Worm (Caenorhabditis elegans) whole organism, L4/young adult: ENCODE results near the gene cgp-1.

ENCODE experiments used
- W03F9.2 ChIP-seq: fragments of 150-350 bp; optimal IDR thresholded peaks from 2 replicates; lab custom pipeline; 2014; ENCODE audit warnings: missing biosample characterization, missing genetic modification characterization
- him-1 ChIP-seq: sonication (generic microtip); optimal IDR thresholded peaks from 2 replicates; lab custom pipeline; 2016; ENCODE audit warnings: missing genotype, missing genetic modification reagents, missing genetic modification characterization, missing compliant biosample characterization

DNA sequence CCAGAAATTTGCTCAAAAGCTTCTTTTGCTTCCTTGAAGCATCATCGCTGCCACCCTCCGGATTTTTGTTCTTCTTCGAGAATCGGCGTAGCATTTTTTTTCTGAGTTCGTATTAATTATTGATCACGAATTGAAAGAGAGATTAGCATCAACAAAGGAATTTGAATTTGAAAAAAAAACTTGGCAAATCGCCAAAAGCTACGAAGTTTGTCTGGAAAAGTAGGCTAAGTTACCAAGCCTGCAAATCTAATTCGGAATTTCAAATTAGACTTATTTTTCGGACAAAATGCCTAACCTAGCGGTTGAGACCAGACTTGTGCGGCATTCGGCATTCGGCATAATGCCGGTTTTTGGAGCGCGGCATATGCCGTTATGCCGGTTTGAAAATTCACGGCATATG, 49.5 kb upstream of the cgp-1 start, which contains the start of gene cfap-36:
- TF ChIP-seq him-1 (tag; lab: Kevin White, UChicago), result no peak
- TF ChIP-seq W03F9.2 (tag; lab: Kevin White, UChicago), result no peak
